Fruit fly (Drosophila melanogaster): ENCODE measurements around the gene Peritrophin-15b.
A peak's percentile ranks its signal among the peaks of the same experiment; 100 is the strongest.

Gene Peritrophin-15b

DNA sequence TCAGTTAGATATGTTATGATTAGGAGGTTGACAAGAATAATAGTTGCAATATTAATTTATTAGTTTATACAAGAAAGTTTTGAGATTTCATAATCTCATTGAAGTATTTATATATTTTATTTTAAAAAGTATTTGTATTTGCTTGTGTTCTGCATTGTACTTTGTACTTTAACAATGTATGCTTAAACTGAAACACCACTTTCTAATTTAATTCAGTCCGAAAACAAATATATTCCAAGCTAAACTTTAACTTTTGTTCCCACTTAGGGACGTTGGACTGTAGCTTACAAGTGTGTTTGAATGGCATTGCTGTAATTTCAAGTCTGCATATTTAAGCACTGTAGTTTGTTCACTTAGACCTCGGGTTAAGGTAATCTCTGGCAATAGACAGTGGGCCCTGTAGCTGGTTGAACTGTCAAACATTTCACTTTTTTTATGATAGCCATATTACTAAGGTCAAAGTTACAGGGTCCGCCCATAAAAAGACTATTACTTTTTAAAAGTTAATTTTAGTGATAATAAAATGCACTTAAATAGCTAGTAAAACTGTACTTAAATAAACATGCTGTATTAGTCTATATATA lies 23.3 kb downstream of the Peritrophin-15b start (continued):
- TF ChIP-seq cas (GFP tag; IDR thresholded peaks at IDR 0.05), result no peak
- no peak for TF ChIP-seq bab2 (GFP tag; optimal IDR thresholded peaks at IDR 0.05)
- TF ChIP-seq CG17568 (GFP tag; optimal IDR thresholded peaks at IDR 0.05), result no peak
- TF ChIP-seq Sox102F (GFP tag; optimal IDR thresholded peaks at IDR 0.05), result peak; percentile 23
- no peak for TF ChIP-seq CG8281 (tag; optimal IDR thresholded peaks at IDR 0.05)
- no peak for TF ChIP-seq danr (GFP tag; IDR thresholded peaks at IDR 0.05)
- no peak for TF ChIP-seq wdn (GFP tag; IDR thresholded peaks at IDR 0.05)
- TF ChIP-seq fru (optimal IDR thresholded peaks at IDR 0.05), result no peak
- no peak for TF ChIP-seq CG12299 (tag; optimal IDR thresholded peaks at IDR 0.05)
- TF ChIP-seq Tbp (GFP tag; optimal IDR thresholded peaks at IDR 0.05), result no peak
- no peak for TF ChIP-seq eyg (GFP tag; optimal IDR thresholded peaks at IDR 0.05)
- TF ChIP-seq tna (GFP tag; IDR thresholded peaks at IDR 0.05; ENCODE audit: partially characterized antibody), result no peak
- no peak for TF ChIP-seq Adf1 (GFP tag; IDR thresholded peaks at IDR 0.05)
- peak; percentile 65 for TF ChIP-seq CG2678 (tag; optimal IDR thresholded peaks at IDR 0.05)
- no peak for TF ChIP-seq prd (optimal IDR thresholded peaks at IDR 0.05)
- no peak for TF ChIP-seq prd (GFP tag; IDR thresholded peaks at IDR 0.05)
- no peak for TF ChIP-seq CG16815 (GFP tag; optimal IDR thresholded peaks at IDR 0.05)
- TF ChIP-seq CG10565 (GFP tag; optimal IDR thresholded peaks at IDR 0.05), result no peak
- TF ChIP-seq CG6689 (GFP tag; IDR thresholded peaks at IDR 0.05), result no peak
- no peak for TF ChIP-seq ranshi (GFP tag; IDR thresholded peaks at IDR 0.05)
- no peak for TF ChIP-seq h (optimal IDR thresholded peaks at IDR 0.05)
- TF ChIP-seq exex (tag; optimal IDR thresholded peaks at IDR 0.05), result no peak
- TF ChIP-seq Hr51 (GFP tag; optimal IDR thresholded peaks at IDR 0.05), result peak in 1 of 2 experiments; percentile 52
- no peak for TF ChIP-seq CG11247 (GFP tag; IDR thresholded peaks at IDR 0.05)
- no peak for TF ChIP-seq tup (GFP tag; optimal IDR thresholded peaks at IDR 0.05)
- TF ChIP-seq CG4282 (GFP tag; optimal IDR thresholded peaks at IDR 0.05), result no peak
- TF ChIP-seq Sin3A (optimal IDR thresholded peaks at IDR 0.05), result no peak
- TF ChIP-seq Gsc (GFP tag; IDR thresholded peaks at IDR 0.05), result no peak
- no peak for TF ChIP-seq pfk (GFP tag; optimal IDR thresholded peaks at IDR 0.05)
- TF ChIP-seq Hmr (GFP tag; optimal IDR thresholded peaks at IDR 0.05), result no peak
- no peak for TF ChIP-seq C15 (GFP tag; IDR thresholded peaks at IDR 0.05)
- TF ChIP-seq br (optimal IDR thresholded peaks at IDR 0.05), result no peak
- TF ChIP-seq CG4854 (GFP tag; optimal IDR thresholded peaks at IDR 0.05), result no peak
- no peak for TF ChIP-seq CG14667 (GFP tag; IDR thresholded peaks at IDR 0.05)
- no peak for TF ChIP-seq ac (GFP tag; optimal IDR thresholded peaks at IDR 0.05)
- no peak for TF ChIP-seq CG17186 (GFP tag; optimal IDR thresholded peaks at IDR 0.05)
- no peak for TF ChIP-seq CG3065 (GFP tag; optimal IDR thresholded peaks at IDR 0.05)
- TF ChIP-seq ro (GFP tag; IDR thresholded peaks at IDR 0.05), result no peak
- TF ChIP-seq Dref (GFP tag; IDR thresholded peaks at IDR 0.05), result no peak
- no peak for TF ChIP-seq kni (GFP tag; optimal IDR thresholded peaks at IDR 0.05)
- TF ChIP-seq CG31365 (tag; optimal IDR thresholded peaks at IDR 0.05), result no peak
- TF ChIP-seq Side (GFP tag; optimal IDR thresholded peaks at IDR 0.05), result no peak
- no peak for TF ChIP-seq sisA (GFP tag; IDR thresholded peaks at IDR 0.05)
- no peak for TF ChIP-seq pros (GFP tag; optimal IDR thresholded peaks at IDR 0.05)
- no peak for TF ChIP-seq ssp (GFP tag; IDR thresholded peaks at IDR 0.05)
- no peak for TF ChIP-seq Fer1 (GFP tag; optimal IDR thresholded peaks at IDR 0.05)
- no peak for TF ChIP-seq cwo (GFP tag; optimal IDR thresholded peaks at IDR 0.05)
- peak; percentile 18 for TF ChIP-seq CG18262 (tag; optimal IDR thresholded peaks at IDR 0.05)
- no peak for TF ChIP-seq CG9727 (GFP tag; optimal IDR thresholded peaks at IDR 0.05)
- no peak for TF ChIP-seq CrebB (tag; optimal IDR thresholded peaks at IDR 0.05)
- no peak for TF ChIP-seq Aef1 (GFP tag; IDR thresholded peaks at IDR 0.05)
- TF ChIP-seq Blimp-1 (GFP tag; optimal IDR thresholded peaks at IDR 0.05), result no peak
- TF ChIP-seq CG2889 (GFP tag; IDR thresholded peaks at IDR 0.05), result no peak
